Worm (Caenorhabditis elegans) whole organism, midembryonic: ENCODE data around the gene sumv-2.

Experiments used
- T22C8.4 ChIP-seq: fragments of 200-800 bp; sonication (Bioruptor generic); IDR thresholded peaks from 2 replicates; pipeline ENCODE4 v1.3.6; 2022; ENCODE audit warnings: missing genetic modification characterization, missing compliant biosample characterization
- cog-1 ChIP-seq: sonication (generic microtip); optimal IDR thresholded peaks from 2 replicates; lab custom pipeline; 2016; ENCODE audit warnings: missing genetic modification characterization, missing compliant biosample characterization
- flt-1 ChIP-seq: fragments of 200-800 bp; sonication (Bioruptor generic); IDR thresholded peaks from 2 replicates; pipeline ENCODE4 v1.3.6; 2022; ENCODE audit warnings: missing genetic modification characterization, missing compliant biosample characterization
- klf-2 ChIP-seq: fragments of 200-800 bp; sonication (Bioruptor generic); conservative IDR thresholded peaks from 2 replicates; pipeline ENCODE4 v1.3.6; 2022; ENCODE audit warnings: missing genetic modification reagents, missing genetic modification characterization, missing compliant biosample characterization
- med-1 ChIP-seq: sonication (generic microtip); optimal IDR thresholded peaks from 2 replicates; lab custom pipeline; 2017; ENCODE audit warnings: missing genetic modification characterization, mild to moderate bottlenecking, missing compliant biosample characterization, antibody characterized with exemption, missing genetic modification reagents; ENCODE audit not compliant: insufficient read depth
- ref-1 ChIP-seq: fragments of 200-800 bp; sonication (Bioruptor generic); conservative IDR thresholded peaks from 2 replicates; pipeline ENCODE4 v1.3.6; 2022; ENCODE audit warnings: missing genetic modification reagents, missing genetic modification characterization, missing compliant biosample characterization
- tab-1 ChIP-seq: fragments of 200-800 bp; sonication (Bioruptor generic); IDR thresholded peaks from 2 replicates; pipeline ENCODE4 v1.3.6; 2022; ENCODE audit warnings: missing genetic modification characterization, missing compliant biosample characterization
- ztf-23 ChIP-seq: fragments of 200-800 bp; sonication (Bioruptor generic); IDR thresholded peaks from 2 replicates; pipeline ENCODE4 v1.3.6; 2022; ENCODE audit warnings: missing genetic modification reagents, missing genetic modification characterization, missing compliant biosample characterization
- ztf-29 ChIP-seq: fragments of 200-800 bp; sonication (Bioruptor generic); IDR thresholded peaks from 2 replicates; pipeline ENCODE4 v1.3.6; 2022; ENCODE audit warnings: missing genetic modification reagents, missing genetic modification characterization, missing compliant biosample characterization

Gene sumv-2

DNA sequence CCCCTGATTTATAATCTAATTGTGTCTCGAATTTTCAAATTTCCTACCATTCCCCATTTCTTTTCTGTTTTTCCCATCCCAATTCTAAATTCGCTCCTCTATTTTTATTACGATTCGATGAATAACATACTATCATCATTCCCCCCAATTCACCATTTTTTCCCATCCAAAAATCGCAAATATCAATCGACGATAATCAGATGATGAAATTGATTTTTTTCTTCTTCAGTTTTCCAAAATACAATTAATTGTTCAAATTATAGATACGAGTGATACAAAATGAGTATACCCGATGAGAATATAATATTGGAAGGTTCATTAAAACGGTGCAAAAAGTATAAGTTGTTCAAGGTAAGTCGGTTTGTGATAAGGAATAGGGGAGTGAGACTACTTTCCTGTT lies 25.3 kb downstream of the sumv-2 start, which contains the start of gene soc-1:
soc-1 (plus strand) TSS at position 262 of the 400 bp plus-strand sequence.
- TF ChIP-seq ztf-23 (no peak), flt-1 (GFP tag; lab: Robert Waterston, UW) (no peak), med-1 (GFP tag; lab: Kevin White, UChicago) (no peak), T22C8.4 (GFP tag; lab: Robert Waterston, UW) (no peak), klf-2 (GFP tag; lab: Robert Waterston, UW) (no peak), tab-1 (no peak), ztf-29 (GFP tag; lab: Robert Waterston, UW) (no peak), cog-1 (no peak), ref-1 (GFP tag; lab: Robert Waterston, UW) (no peak)

DNA sequence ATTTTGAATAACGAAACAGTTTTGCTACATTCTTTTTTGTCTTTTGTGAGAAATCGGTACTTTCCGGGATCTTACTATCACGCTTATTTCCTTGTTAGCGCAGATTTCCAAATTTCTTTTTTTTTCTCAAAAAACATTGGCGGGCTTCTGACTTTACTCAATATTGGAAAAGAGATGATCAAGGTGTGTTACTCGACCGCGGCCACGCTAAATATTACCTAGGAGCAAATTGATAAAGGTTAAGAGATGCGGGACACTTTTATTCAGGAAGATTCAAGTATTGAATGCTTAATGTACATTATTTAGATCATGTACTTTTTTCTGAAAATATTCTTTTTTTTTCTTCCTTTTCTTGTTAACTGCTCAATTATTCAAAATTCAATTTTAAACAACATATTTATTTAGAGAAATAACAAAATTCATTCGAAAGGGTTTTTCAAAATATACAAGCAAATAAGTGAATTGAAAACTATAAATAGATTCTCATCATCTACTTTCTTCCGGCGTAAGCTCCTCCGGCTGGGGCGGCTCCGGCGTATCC lies 30.0 kb downstream of the sumv-2 start:
- no peak for TF ChIP-seq ref-1 (GFP tag; lab: Robert Waterston, UW)
- TF ChIP-seq ztf-23: no peak
- no peak for TF ChIP-seq T22C8.4 (GFP tag; lab: Robert Waterston, UW)
- TF ChIP-seq tab-1: no peak
- no peak for TF ChIP-seq ztf-29 (GFP tag; lab: Robert Waterston, UW)
- no peak for TF ChIP-seq flt-1 (GFP tag; lab: Robert Waterston, UW)
- no peak for TF ChIP-seq cog-1
- no peak for TF ChIP-seq klf-2 (GFP tag; lab: Robert Waterston, UW)
- no peak for TF ChIP-seq med-1 (GFP tag; lab: Kevin White, UChicago)

DNA sequence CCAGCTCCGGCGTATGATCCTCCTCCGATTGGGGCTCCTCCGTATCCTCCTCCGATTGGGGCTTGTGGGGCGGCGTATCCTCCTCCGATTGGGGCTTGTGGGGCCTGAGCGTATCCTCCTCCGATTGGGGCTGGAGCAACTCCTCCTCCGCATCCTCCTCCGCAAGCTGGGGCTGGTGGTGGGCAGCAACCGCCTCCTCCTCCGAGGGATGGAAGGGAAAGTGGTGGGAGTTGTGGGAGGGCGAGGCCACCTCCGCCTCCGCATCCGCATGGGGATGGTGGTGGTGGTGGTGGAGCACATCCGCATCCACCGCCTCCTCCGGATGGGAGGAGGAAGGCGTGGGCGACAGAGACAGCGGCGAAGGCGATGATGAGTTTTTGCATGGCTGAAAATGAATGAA lies 30.5 kb downstream of the sumv-2 start, which contains the start of gene F41F3.3:
F41F3.3 (minus strand) TSS at position 383 of the 400 bp plus-strand sequence.
- TF ChIP-seq ztf-23: 0 out of 2 replicates have a peak, but pooled peaks have one; percentile 46
- no peak for TF ChIP-seq med-1 (GFP tag; lab: Kevin White, UChicago)
- 0 out of 2 replicates have a peak, but pooled peaks have one; percentile 25 for TF ChIP-seq tab-1
- no peak for TF ChIP-seq cog-1
- TF ChIP-seq flt-1 (GFP tag; lab: Robert Waterston, UW): peak; percentile 65; the same call in 1 of the 2 replicates

DNA sequence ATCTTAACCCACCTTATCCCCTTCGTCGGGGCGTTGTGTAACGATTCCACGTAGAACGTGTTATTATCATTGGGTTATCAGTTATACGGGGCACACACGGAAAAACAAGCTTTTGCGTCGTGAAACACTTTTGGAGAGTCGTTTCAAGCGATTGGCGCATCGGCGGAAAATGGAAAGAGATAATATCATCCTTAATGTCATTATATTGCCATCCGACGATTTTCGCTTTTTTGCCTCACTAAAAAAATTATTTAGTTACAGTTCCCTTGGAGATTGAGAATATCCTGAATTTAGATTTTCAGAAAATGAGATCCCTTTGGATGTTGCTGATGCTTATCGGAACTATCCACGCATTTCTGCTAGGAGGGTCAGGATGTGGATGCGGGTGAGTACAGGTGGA lies 31.2 kb downstream of the sumv-2 start, which contains the start of gene F41F3.8:
F41F3.8 (plus strand) TSS at position 301 of the 400 bp plus-strand sequence.
- TF ChIP-seq T22C8.4 (GFP tag; lab: Robert Waterston, UW): no peak
- TF ChIP-seq cog-1: no peak
- TF ChIP-seq klf-2 (GFP tag; lab: Robert Waterston, UW): no peak
- TF ChIP-seq tab-1: no peak
- TF ChIP-seq ref-1 (GFP tag; lab: Robert Waterston, UW): no peak
- TF ChIP-seq ztf-23: no peak
- TF ChIP-seq med-1 (GFP tag; lab: Kevin White, UChicago): no peak
- no peak for TF ChIP-seq ztf-29 (GFP tag; lab: Robert Waterston, UW)
- no peak for TF ChIP-seq flt-1 (GFP tag; lab: Robert Waterston, UW)

ce11 chrV:4649649-4650384 lies 32.5 kb downstream of the sumv-2 start:
- TF ChIP-seq flt-1 (GFP tag; lab: Robert Waterston, UW) (no peak), T22C8.4 (GFP tag; lab: Robert Waterston, UW) (no peak), klf-2 (GFP tag; lab: Robert Waterston, UW) (no peak), ztf-29 (GFP tag; lab: Robert Waterston, UW) (no peak), med-1 (GFP tag; lab: Kevin White, UChicago) (no peak), ztf-23 (no peak), cog-1 (no peak), ref-1 (GFP tag; lab: Robert Waterston, UW) (no peak), tab-1 (no peak)

DNA sequence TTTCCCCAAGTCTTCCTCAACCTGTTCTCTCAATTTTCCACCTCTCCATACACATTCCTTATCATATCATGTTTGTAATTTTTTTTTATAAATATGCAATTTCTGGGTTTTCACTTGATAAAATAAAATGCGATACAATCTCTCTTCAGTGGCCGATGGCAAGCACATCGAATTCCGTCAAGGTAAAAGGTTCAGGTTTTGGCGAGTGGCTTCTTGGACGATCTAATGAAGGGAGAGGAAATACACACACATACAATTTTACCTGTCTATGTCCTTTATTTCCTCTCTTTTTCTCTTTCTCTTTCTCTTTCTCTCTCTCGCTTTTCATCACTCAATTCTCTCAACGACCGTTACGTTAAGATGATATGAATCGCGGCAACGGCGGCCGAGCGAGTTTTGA lies 34.1 kb downstream of the sumv-2 start:
- TF ChIP-seq cog-1 (no peak), T22C8.4 (GFP tag; lab: Robert Waterston, UW) (no peak), flt-1 (GFP tag; lab: Robert Waterston, UW) (no peak), ztf-23 (no peak), tab-1 (no peak), ztf-29 (GFP tag; lab: Robert Waterston, UW) (no peak), med-1 (GFP tag; lab: Kevin White, UChicago) (no peak)

DNA sequence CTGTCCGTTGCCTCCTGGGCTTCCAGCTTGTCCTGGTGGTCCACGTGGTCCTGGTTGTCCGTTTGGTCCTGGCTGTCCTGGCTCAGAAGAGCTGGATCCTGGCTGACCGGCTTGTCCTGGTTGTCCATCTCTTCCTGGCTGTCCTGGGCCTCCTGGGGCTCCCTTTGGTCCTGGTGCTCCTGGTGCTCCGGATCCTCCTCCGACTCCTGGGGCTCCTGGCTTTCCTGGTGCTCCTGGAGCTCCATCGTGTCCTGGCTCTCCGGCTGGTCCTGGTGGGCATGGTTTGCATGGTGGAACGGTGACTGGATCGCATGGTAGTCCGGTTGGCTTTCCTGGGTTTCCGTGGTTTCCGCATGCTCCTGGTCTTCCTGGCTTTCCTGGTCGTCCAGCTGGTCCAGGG lies 35.7 kb downstream of the sumv-2 start:
- no peak for TF ChIP-seq klf-2 (GFP tag; lab: Robert Waterston, UW)
- no peak for TF ChIP-seq tab-1
- no peak for TF ChIP-seq flt-1 (GFP tag; lab: Robert Waterston, UW)
- no peak for TF ChIP-seq ztf-23
- TF ChIP-seq T22C8.4 (GFP tag; lab: Robert Waterston, UW): no peak
- TF ChIP-seq ztf-29 (GFP tag; lab: Robert Waterston, UW): no peak
- no peak for TF ChIP-seq cog-1
- TF ChIP-seq ref-1 (GFP tag; lab: Robert Waterston, UW): no peak
- no peak for TF ChIP-seq med-1 (GFP tag; lab: Kevin White, UChicago)

- TF ChIP-seq tab-1 (no peak), ztf-23 (no peak), flt-1 (GFP tag; lab: Robert Waterston, UW) (no peak), ztf-29 (GFP tag; lab: Robert Waterston, UW) (no peak), ref-1 (GFP tag; lab: Robert Waterston, UW) (no peak), cog-1 (no peak), T22C8.4 (GFP tag; lab: Robert Waterston, UW) (no peak), med-1 (GFP tag; lab: Kevin White, UChicago) (no peak), klf-2 (GFP tag; lab: Robert Waterston, UW) (no peak)
These were observed 36.7 kb downstream of the sumv-2 start, which contains the start of the genes col-139 and F41F3.1 for ce11 chrV:4653871-4654605. TSS of gene col-139 (minus strand) at chrV:4653971. TSS of gene F41F3.1 (plus strand) at chrV:4654555.
